Fruit fly (Drosophila melanogaster) S2 (cell line): ENCODE measurements around the gene CG2663.

Experiments used
- CG8478 ChIP-seq: fragments of >200 bp; optimal IDR thresholded peaks from 2 replicates; lab custom pipeline; 2018
- CTCF ChIP-seq, 2 experiments: fragments of >200 bp; optimal IDR thresholded peaks; 2 replicates each; lab custom pipeline; 2018

DNA sequence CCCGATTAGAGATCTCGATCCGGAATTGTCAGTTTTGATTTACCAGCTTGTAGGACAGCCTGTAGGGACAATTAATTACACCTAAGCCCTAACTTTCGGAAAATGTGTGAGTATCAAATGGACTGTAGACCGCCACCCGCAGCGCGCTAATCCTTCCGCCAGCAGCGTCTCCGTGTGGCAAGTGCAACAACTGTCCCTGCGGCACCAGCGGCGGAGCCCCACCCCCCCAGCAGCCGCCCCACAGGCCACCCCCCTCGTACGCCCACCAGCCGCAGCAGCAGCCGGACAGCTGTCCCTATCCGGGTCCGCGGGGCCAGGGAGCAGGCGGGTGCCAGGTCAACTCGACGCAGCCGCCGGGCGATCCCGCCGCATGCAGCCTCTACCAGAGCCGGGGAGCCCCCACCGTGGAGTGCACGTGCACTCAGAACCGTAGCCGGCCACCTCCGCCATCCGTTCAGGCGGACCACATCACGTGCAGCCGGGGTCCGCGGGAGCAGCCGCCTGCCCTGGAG, 34.4 kb downstream of the CG2663 start, which contains the start of the genes CG31542 and CG34277:
- TF ChIP-seq CG8478 (lab: Kevin White, UChicago): no peak
- TF ChIP-seq CTCF (optimal IDR thresholded peaks at IDR 0.05; lab: Kevin White, UChicago): no peak
